Fruit fly (Drosophila melanogaster) whole organism, wandering third instar larva: ENCODE data around the gene Sec24CD.
A peak's percentile ranks its signal among the peaks of the same experiment; 100 is the strongest.

Experiments used
- Abd-B ChIP-seq: fragments of >200 bp; optimal IDR thresholded peaks from 2 replicates; lab custom pipeline; 2017; ENCODE audit warnings: missing biosample characterization, missing genetic modification characterization
- CG32264 ChIP-seq: fragments of 200-800 bp; sonication (Bioruptor generic); optimal IDR thresholded peaks from 2 replicates; lab custom pipeline; 2016; ENCODE audit warnings: missing biosample characterization, missing genetic modification characterization
- CG9705 ChIP-seq: fragments of 200-800 bp; sonication (Bioruptor generic); optimal IDR thresholded peaks from 2 replicates; lab custom pipeline; 2018; ENCODE audit warnings: missing biosample characterization, mild to moderate bottlenecking, missing genetic modification characterization
- CrebA ChIP-seq: fragments of 200-800 bp; sonication (Bioruptor generic); optimal IDR thresholded peaks from 2 replicates; lab custom pipeline; 2016; ENCODE audit warnings: missing biosample characterization, mild to moderate bottlenecking, missing genetic modification characterization, borderline replicate concordance
- Dfd ChIP-seq: fragments of >200 bp; optimal IDR thresholded peaks from 2 replicates; lab custom pipeline; 2017; ENCODE audit warnings: missing biosample characterization, missing genetic modification characterization
- Dif ChIP-seq: fragments of 200-275, 200-300 bp; sonication (Bioruptor generic); optimal IDR thresholded peaks from 2 replicates; lab custom pipeline; 2018; ENCODE audit warnings: missing biosample characterization, missing genetic modification characterization; ENCODE audit not compliant: partially characterized antibody
- GATAd ChIP-seq: sonication (Bioruptor generic); optimal IDR thresholded peaks from 2 replicates; lab custom pipeline; 2016; ENCODE audit warnings: missing biosample characterization, missing genetic modification characterization
- HLH106 ChIP-seq: fragments of 200-800 bp; optimal IDR thresholded peaks from 3 replicates; lab custom pipeline; 2019; ENCODE audit warnings: missing biosample characterization, mild to moderate bottlenecking, missing genetic modification characterization, moderate library complexity
- Hnf4 ChIP-seq: fragments of 200-800 bp; sonication (Bioruptor generic); optimal IDR thresholded peaks from 2 replicates; lab custom pipeline; 2016; ENCODE audit warnings: missing biosample characterization, mild to moderate bottlenecking, missing genetic modification characterization
- Hr78 ChIP-seq: fragments of >200 bp; optimal IDR thresholded peaks from 2 replicates; lab custom pipeline; 2017; ENCODE audit warnings: missing biosample characterization, missing genetic modification characterization
- Jra ChIP-seq: sonication (Bioruptor generic); optimal IDR thresholded peaks from 2 replicates; lab custom pipeline; 2016; ENCODE audit warnings: missing biosample characterization, missing genetic modification characterization
- OdsH ChIP-seq: fragments of 200-800 bp; sonication (Bioruptor generic); optimal IDR thresholded peaks from 2 replicates; lab custom pipeline; 2016; ENCODE audit warnings: missing biosample characterization, mild to moderate bottlenecking, missing genetic modification characterization
- Rel ChIP-seq, 2 experiments: fragments of 200-800 bp; sonication (Bioruptor generic) in 1 of 2; optimal IDR thresholded peaks; 2 replicates in 1 of 2; 3 replicates in 1 of 2; lab custom pipeline; 2016 to 2019; ENCODE audit warnings: mild to moderate bottlenecking in 2 of 2, missing biosample characterization in 2 of 2, missing genetic modification characterization in 2 of 2, moderate library complexity in 1 of 2
- Sp1 ChIP-seq: fragments of 200-800 bp; sonication (Bioruptor generic); optimal IDR thresholded peaks from 3 replicates; lab custom pipeline; 2019; ENCODE audit warnings: missing biosample characterization, mild to moderate bottlenecking, missing genetic modification characterization, moderate library complexity
- br ChIP-seq: fragments of 200-800 bp; sonication (Bioruptor generic); optimal IDR thresholded peaks from 2 replicates; lab custom pipeline; 2016; ENCODE audit warnings: missing biosample characterization, missing genetic modification characterization
- brk ChIP-seq: fragments of 200-800 bp; sonication (Bioruptor generic); optimal IDR thresholded peaks from 2 replicates; lab custom pipeline; 2016; ENCODE audit warnings: missing biosample characterization, mild to moderate bottlenecking, missing genetic modification characterization
- dl ChIP-seq, 2 experiments: fragments of 175-275, 200-275 bp in 1 of 2; fragments of 200-275 bp in 1 of 2; sonication (Bioruptor generic); optimal IDR thresholded peaks; lab custom pipeline; 2018; ENCODE audit warnings: mild to moderate bottlenecking in 2 of 2, missing biosample characterization in 2 of 2, missing genetic modification characterization in 2 of 2, moderate library complexity in 2 of 2; ENCODE audit not compliant: partially characterized antibody in 2 of 2, insufficient read depth in 1 of 2
- dmrt93B ChIP-seq: fragments of 200-800 bp; sonication (Bioruptor generic); optimal IDR thresholded peaks from 2 replicates; lab custom pipeline; 2018; ENCODE audit warnings: missing biosample characterization, mild to moderate bottlenecking, missing genetic modification characterization
- ey ChIP-seq: fragments of 200-800 bp; sonication (Bioruptor generic); optimal IDR thresholded peaks from 2 replicates; lab custom pipeline; 2016; ENCODE audit warnings: missing biosample characterization, missing genetic modification characterization
- foxo ChIP-seq, 2 experiments: fragments of 200-800 bp; sonication (Bioruptor generic); optimal IDR thresholded peaks; 2 replicates in 1 of 2; 3 replicates in 1 of 2; lab custom pipeline; 2016 to 2017; ENCODE audit warnings: missing biosample characterization in 2 of 2, missing genetic modification characterization in 2 of 2
- fru ChIP-seq: fragments of 200-800 bp; sonication (Bioruptor generic); optimal IDR thresholded peaks from 3 replicates; lab custom pipeline; 2016; ENCODE audit warnings: missing biosample characterization, mild to moderate bottlenecking, missing genetic modification characterization
- h ChIP-seq: fragments of 200-800 bp; sonication (Bioruptor generic); optimal IDR thresholded peaks from 3 replicates; lab custom pipeline; 2016; ENCODE audit warnings: missing biosample characterization, mild to moderate bottlenecking, missing genetic modification characterization
- jim ChIP-seq: fragments of 175-275, 200-325 bp; sonication (Bioruptor generic); optimal IDR thresholded peaks from 2 replicates; lab custom pipeline; 2016; ENCODE audit warnings: missing biosample characterization, mild to moderate bottlenecking, missing genetic modification characterization
- psq ChIP-seq: fragments of 200-800 bp; sonication (Bioruptor generic); optimal IDR thresholded peaks from 3 replicates; lab custom pipeline; 2017; ENCODE audit warnings: missing biosample characterization, mild to moderate bottlenecking, missing genetic modification characterization, moderate library complexity
- rgr ChIP-seq: fragments of 200-800 bp; sonication (Bioruptor generic); optimal IDR thresholded peaks from 3 replicates; lab custom pipeline; 2016; ENCODE audit warnings: missing biosample characterization, mild to moderate bottlenecking, missing genetic modification characterization
- sv ChIP-seq: fragments of 200-800 bp; sonication (Bioruptor generic); optimal IDR thresholded peaks from 3 replicates; lab custom pipeline; 2016; ENCODE audit warnings: missing biosample characterization, missing genetic modification characterization
- tai ChIP-seq: sonication (Bioruptor generic); optimal IDR thresholded peaks from 2 replicates; lab custom pipeline; 2016; ENCODE audit warnings: missing biosample characterization, missing genetic modification characterization
- woc ChIP-seq: sonication (Bioruptor generic); optimal IDR thresholded peaks from 2 replicates; lab custom pipeline; 2016; ENCODE audit warnings: missing biosample characterization, mild to moderate bottlenecking, missing genetic modification characterization

Gene Sec24CD

dm6 chr2L:2182735-2183340 is 53.8 kb downstream of the Sec24CD start:
- TF ChIP-seq GATAd (GFP tag; lab: Kevin White, UChicago), result no peak
- no peak for TF ChIP-seq HLH106
- TF ChIP-seq brk (GFP tag; lab: Kevin White, UChicago), result no peak
- no peak for TF ChIP-seq CG32264 (GFP tag; lab: Kevin White, UChicago)

- no peak for TF ChIP-seq CG9705
- no peak for TF ChIP-seq Hr78 (GFP tag; lab: Kevin White, UChicago)
- TF ChIP-seq CrebA, result no peak
- peak; percentile 10 for TF ChIP-seq Sp1 (GFP tag; lab: Kevin White, UChicago)
- peak; percentile 10 for TF ChIP-seq Hnf4 (GFP tag; lab: Kevin White, UChicago)
- no peak for TF ChIP-seq rgr (GFP tag; lab: Kevin White, UChicago)
- peak; percentile 20 for TF ChIP-seq h (GFP tag; lab: Kevin White, UChicago)
- TF ChIP-seq foxo (GFP tag; optimal IDR thresholded peaks at IDR 0.05; lab: Kevin White, UChicago), result peak in 1 of 2 experiments; percentile 37
- TF ChIP-seq Dfd (GFP tag; lab: Kevin White, UChicago), result no peak
- no peak for TF ChIP-seq jim
- TF ChIP-seq GATAd (GFP tag; lab: Kevin White, UChicago), result no peak
- no peak for TF ChIP-seq Rel (GFP tag; optimal IDR thresholded peaks at IDR 0.05; lab: Kevin White, UChicago)
- TF ChIP-seq Rel (tag; optimal IDR thresholded peaks at IDR 0.05; lab: Kevin White, UChicago), result no peak
- peak; percentile 7 for TF ChIP-seq br (GFP tag; lab: Kevin White, UChicago)
- no peak for TF ChIP-seq dl (GFP tag; optimal IDR thresholded peaks at IDR 0.05; lab: Kevin White, UChicago; ENCODE audit: insufficient read depth in 1 of 2, partially characterized antibody in 2 of 2)
- TF ChIP-seq ey (GFP tag; lab: Kevin White, UChicago), result no peak
- peak; percentile 64 for TF ChIP-seq woc (GFP tag; lab: Kevin White, UChicago)
- TF ChIP-seq sv, result peak; percentile 31
- no peak for TF ChIP-seq brk (GFP tag; lab: Kevin White, UChicago)
- TF ChIP-seq Jra (GFP tag; lab: Kevin White, UChicago), result no peak
- TF ChIP-seq tai (GFP tag; lab: Kevin White, UChicago), result no peak
- TF ChIP-seq dmrt93B, result no peak
- TF ChIP-seq OdsH (GFP tag; lab: Kevin White, UChicago), result peak; percentile 5
- no peak for TF ChIP-seq Dif (GFP tag; lab: Kevin White, UChicago)
- TF ChIP-seq fru, result peak; percentile 59
- peak; percentile 34 for TF ChIP-seq HLH106
- no peak for TF ChIP-seq Abd-B (GFP tag; lab: Kevin White, UChicago)
- TF ChIP-seq psq (GFP tag; lab: Kevin White, UChicago), result peak; percentile 14
Measured at dm6 chr2L:2181971-2182643, 54.5 kb downstream of the Sec24CD start.
